Worm (Caenorhabditis elegans) whole organism, L3 larva: ENCODE data around the gene T09A5.5.

Experiments
- ama-1 ChIP-seq: fragments of 150-350 bp; optimal IDR thresholded peaks from 2 replicates; lab custom pipeline; 2018
- mml-1 ChIP-seq: fragments of 150-350 bp; sonication (generic microtip); optimal IDR thresholded peaks from 3 replicates; lab custom pipeline; 2014; ENCODE audit warnings: missing biosample characterization, missing genetic modification characterization
- nhr-12 ChIP-seq: fragments of 150-350 bp; optimal IDR thresholded peaks from 2 replicates; lab custom pipeline; 2014; ENCODE audit warnings: missing biosample characterization, missing genetic modification characterization
- nhr-28 ChIP-seq: fragments of 150-350 bp; optimal IDR thresholded peaks from 2 replicates; lab custom pipeline; 2014; ENCODE audit warnings: missing biosample characterization, missing genetic modification characterization
- unc-62 ChIP-seq: fragments of 150-350 bp; sonication (generic microtip); optimal IDR thresholded peaks from 4 replicates; lab custom pipeline; 2014; ENCODE audit warnings: missing biosample characterization, missing genetic modification reagents, missing genetic modification characterization
- ztf-11 ChIP-seq: fragments of 150-350 bp; optimal IDR thresholded peaks from 2 replicates; lab custom pipeline; 2014; ENCODE audit warnings: missing biosample characterization, missing genetic modification characterization

DNA sequence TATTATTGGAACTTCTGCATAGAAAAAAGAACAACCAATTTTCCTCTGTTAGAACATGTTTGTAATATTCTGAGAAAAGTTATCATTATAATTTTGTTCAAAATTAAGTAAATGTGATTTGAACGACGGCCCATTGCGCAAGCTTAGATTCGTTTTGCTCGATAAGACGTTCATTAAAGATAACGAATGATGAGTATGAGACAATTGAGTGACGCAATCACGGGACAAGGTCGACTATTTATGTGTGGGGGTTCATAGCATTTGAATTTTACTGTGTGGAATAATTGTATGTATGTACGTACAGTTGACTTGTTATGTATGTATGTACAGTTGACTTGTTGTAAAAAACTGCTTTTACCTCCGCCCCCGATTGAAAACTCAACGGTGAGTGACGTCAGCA, 34.2 kb downstream of the T09A5.5 start:
- no peak for TF ChIP-seq ama-1
- no peak for TF ChIP-seq mml-1 (tag; lab: Kevin White, UChicago)
- no peak for TF ChIP-seq ztf-11 (tag; lab: Kevin White, UChicago)
- no peak for TF ChIP-seq nhr-28 (tag; lab: Kevin White, UChicago)
- no peak for TF ChIP-seq nhr-12
- no peak for TF ChIP-seq unc-62 (GFP tag; lab: Kevin White, UChicago)
